Fruit fly (Drosophila melanogaster): ENCODE data around the gene CG3345.

CG3345 gene

DNA sequence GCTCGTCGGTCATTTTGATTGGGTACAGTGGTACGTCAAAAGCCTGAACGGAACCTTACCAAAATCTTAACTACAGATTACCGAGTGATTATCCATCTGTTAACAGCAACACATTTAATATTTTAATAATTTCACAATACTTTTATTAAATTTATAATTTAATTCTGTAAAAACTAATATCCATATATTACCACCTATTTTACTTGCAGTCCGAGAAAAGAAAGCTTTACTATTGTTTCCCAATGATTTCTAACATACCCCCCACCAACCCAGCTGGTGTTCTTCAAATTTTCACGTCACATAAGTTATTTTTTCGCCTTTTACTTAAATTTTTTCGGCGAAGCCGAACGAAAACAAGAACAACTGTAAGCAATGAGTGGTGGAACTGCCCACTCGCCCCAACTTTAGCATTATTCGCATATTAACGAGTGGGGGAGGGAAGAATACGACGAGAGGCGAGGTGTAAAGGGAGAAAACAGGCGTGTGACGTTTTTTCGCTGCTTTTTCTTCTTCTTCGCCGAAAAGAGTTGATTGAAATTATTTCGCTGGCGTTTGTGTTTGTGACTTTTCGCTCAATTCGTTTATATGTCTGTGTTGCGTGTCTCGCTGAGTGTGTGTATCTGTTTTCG, 20.9 kb upstream of the CG3345 start (continued):
- TF ChIP-seq CG15073 (GFP tag; optimal IDR thresholded peaks at IDR 0.05), result no peak
- no peak for TF ChIP-seq CG4404 (GFP tag; IDR thresholded peaks at IDR 0.05)
- no peak for TF ChIP-seq NK7.1 (GFP tag; optimal IDR thresholded peaks at IDR 0.05)
- TF ChIP-seq CG8388 (GFP tag; optimal IDR thresholded peaks at IDR 0.05), result peak; percentile 29
- TF ChIP-seq CG11696 (GFP tag; IDR thresholded peaks at IDR 0.05), result no peak
- no peak for TF ChIP-seq dm (GFP tag; optimal IDR thresholded peaks at IDR 0.05)
- peak; percentile 66 for TF ChIP-seq org-1 (GFP tag; optimal IDR thresholded peaks at IDR 0.05)
- TF ChIP-seq CG14441 (GFP tag; IDR thresholded peaks at IDR 0.05), result 0 out of 2 replicates have a peak, but pooled peaks have one; percentile 38
- peak; percentile 56; the same call in 1 of the 2 replicates for TF ChIP-seq ranshi (GFP tag; IDR thresholded peaks at IDR 0.05)
- TF ChIP-seq hbn (GFP tag; IDR thresholded peaks at IDR 0.05; ENCODE audit: partially characterized antibody), result no peak
- TF ChIP-seq CG8290 (GFP tag; optimal IDR thresholded peaks at IDR 0.05), result no peak
- peak in 1 of 2 experiments; percentile 37 for TF ChIP-seq CG8290 (tag; optimal IDR thresholded peaks at IDR 0.05)
- TF ChIP-seq Asciz (GFP tag; optimal IDR thresholded peaks at IDR 0.05), result peak; percentile 9
- TF ChIP-seq sqz (GFP tag; optimal IDR thresholded peaks at IDR 0.05), result no peak
- no peak for TF ChIP-seq pnt (GFP tag; optimal IDR thresholded peaks at IDR 0.05)
- no peak for TF ChIP-seq Dad (GFP tag; optimal IDR thresholded peaks at IDR 0.05)
- TF ChIP-seq lab (GFP tag; optimal IDR thresholded peaks at IDR 0.05), result peak; percentile 87
- TF ChIP-seq sna (GFP tag; IDR thresholded peaks at IDR 0.05; ENCODE audit: partially characterized antibody), result no peak
- no peak for TF ChIP-seq gro (GFP tag; optimal IDR thresholded peaks at IDR 0.05)
- no peak for TF ChIP-seq Doc2 (GFP tag; IDR thresholded peaks at IDR 0.05)
- no peak for TF ChIP-seq CG6175 (GFP tag; IDR thresholded peaks at IDR 0.05)
- no peak for TF ChIP-seq wek (GFP tag; optimal IDR thresholded peaks at IDR 0.05)
- no peak for TF ChIP-seq Spps (tag; optimal IDR thresholded peaks at IDR 0.05)
- TF ChIP-seq sr (GFP tag; IDR thresholded peaks at IDR 0.05), result no peak
- peak; percentile 62 for TF ChIP-seq CG15269 (tag; optimal IDR thresholded peaks at IDR 0.05)
- TF ChIP-seq CrebB (tag; optimal IDR thresholded peaks at IDR 0.05), result no peak
- no peak for TF ChIP-seq vfl (GFP tag; optimal IDR thresholded peaks at IDR 0.05)
- TF ChIP-seq CG12155 (GFP tag; optimal IDR thresholded peaks at IDR 0.05), result peak; percentile 99
- peak; percentile 53 for TF ChIP-seq CG6683 (GFP tag; optimal IDR thresholded peaks at IDR 0.05)
- no peak for TF ChIP-seq CG1603 (tag; optimal IDR thresholded peaks at IDR 0.05)
- TF ChIP-seq pan (optimal IDR thresholded peaks at IDR 0.05), result no peak
- peak in 1 of 2 experiments; percentile 67 for TF ChIP-seq pan (GFP tag; optimal IDR thresholded peaks at IDR 0.05 in 1 of 2, IDR thresholded peaks at IDR 0.05 in 1 of 2)
- no peak for TF ChIP-seq MBD-R2 (GFP tag; IDR thresholded peaks at IDR 0.05)
- TF ChIP-seq Atf6 (GFP tag; IDR thresholded peaks at IDR 0.05), result peak; percentile 43; the same call in 1 of the 2 replicates
- no peak for TF ChIP-seq Awh (GFP tag; IDR thresholded peaks at IDR 0.05)
- TF ChIP-seq inv (GFP tag; IDR thresholded peaks at IDR 0.05; ENCODE audit: partially characterized antibody), result no peak
- TF ChIP-seq cas (GFP tag; IDR thresholded peaks at IDR 0.05), result no peak
- peak; percentile 83 for TF ChIP-seq Hmr (GFP tag; optimal IDR thresholded peaks at IDR 0.05)
- peak; percentile 14; the same call in 1 of the 2 replicates for TF ChIP-seq amos (GFP tag; IDR thresholded peaks at IDR 0.05; ENCODE audit: partially characterized antibody)
- no peak for TF ChIP-seq Stat92E (GFP tag; optimal IDR thresholded peaks at IDR 0.05)
- TF ChIP-seq CG2116 (GFP tag; optimal IDR thresholded peaks at IDR 0.05), result no peak
- no peak for TF ChIP-seq CG16779 (GFP tag; IDR thresholded peaks at IDR 0.05)
- no peak for TF ChIP-seq CG13624 (GFP tag; optimal IDR thresholded peaks at IDR 0.05)
- TF ChIP-seq chm (GFP tag; IDR thresholded peaks at IDR 0.05), result no peak
- peak; percentile 9 for TF ChIP-seq CG12071 (GFP tag; optimal IDR thresholded peaks at IDR 0.05)
- TF ChIP-seq CG9876 (GFP tag; optimal IDR thresholded peaks at IDR 0.05), result no peak
- peak; percentile 55 for TF ChIP-seq row (GFP tag; IDR thresholded peaks at IDR 0.05)
- TF ChIP-seq tin (GFP tag; optimal IDR thresholded peaks at IDR 0.05), result peak; percentile 36
- no peak for TF ChIP-seq BEAF-32 (GFP tag; optimal IDR thresholded peaks at IDR 0.05)
- TF ChIP-seq Rx (GFP tag; IDR thresholded peaks at IDR 0.05), result no peak
- peak; percentile 44 for TF ChIP-seq CG10147 (GFP tag; optimal IDR thresholded peaks at IDR 0.05)
